Worm (Caenorhabditis elegans) whole organism, young adult: ENCODE measurements around the gene pigx-1.
A peak's percentile ranks its signal among the peaks of the same experiment; 100 is the strongest.

ENCODE experiments used
- B0261.1 ChIP-seq: sonication (generic microtip); optimal IDR thresholded peaks from 2 replicates; lab custom pipeline; 2016; ENCODE audit warnings: mild to moderate bottlenecking, missing genetic modification characterization, moderate library complexity, missing compliant biosample characterization
- B0336.3 ChIP-seq: fragments of 200-800 bp; sonication (Bioruptor generic); IDR thresholded peaks from 2 replicates; pipeline ENCODE4 v1.3.6; 2022; ENCODE audit warnings: missing genetic modification characterization, missing compliant biosample characterization
- D2030.7 ChIP-seq: fragments of 200-800 bp; sonication (Bioruptor generic); IDR thresholded peaks from 2 replicates; pipeline ENCODE4 v1.3.6; 2022; ENCODE audit warnings: missing genetic modification reagents, missing genetic modification characterization, missing compliant biosample characterization
- F33H1.4 ChIP-seq: fragments of 200-800 bp; sonication (Bioruptor generic); IDR thresholded peaks from 2 replicates; pipeline ENCODE4 v1.3.6; 2022; ENCODE audit warnings: missing genetic modification reagents, missing genetic modification characterization, missing compliant biosample characterization
- F49E8.2 ChIP-seq: sonication (generic microtip); optimal IDR thresholded peaks from 3 replicates; lab custom pipeline; 2017; ENCODE audit warnings: missing genetic modification characterization, mild to moderate bottlenecking, missing compliant biosample characterization, antibody characterized with exemption, moderate library complexity; ENCODE audit not compliant: insufficient read depth
- F57C9.4 ChIP-seq: sonication (generic microtip); optimal IDR thresholded peaks from 2 replicates; lab custom pipeline; 2017; ENCODE audit warnings: mild to moderate bottlenecking, missing genetic modification characterization, missing compliant biosample characterization
- K11D2.4 ChIP-seq: fragments of 200-800 bp; sonication (Bioruptor generic); IDR thresholded peaks from 2 replicates; pipeline ENCODE4 v1.3.6; 2022; ENCODE audit warnings: missing genetic modification reagents, missing genetic modification characterization, missing compliant biosample characterization
- K12H6.12 ChIP-seq: fragments of 200-800 bp; sonication (Bioruptor generic); optimal IDR thresholded peaks from 2 replicates; lab custom pipeline; 2018; ENCODE audit warnings: mild to moderate bottlenecking, missing genetic modification characterization, missing compliant biosample characterization
- T07F8.4 ChIP-seq: sonication (generic microtip); optimal IDR thresholded peaks from 2 replicates; lab custom pipeline; 2016; ENCODE audit warnings: mild to moderate bottlenecking, missing genetic modification characterization, moderate library complexity, missing compliant biosample characterization
- Y53F4B.3 ChIP-seq: fragments of 200-800 bp; sonication (Bioruptor generic); IDR thresholded peaks from 2 replicates; pipeline ENCODE4 v1.3.6; 2022; ENCODE audit warnings: missing genetic modification reagents, missing genetic modification characterization, missing compliant biosample characterization
- Y79H2A.3 ChIP-seq: fragments of 200-800 bp; sonication (Bioruptor generic); conservative IDR thresholded peaks from 2 replicates; pipeline ENCODE4 v1.3.6; 2022; ENCODE audit warnings: missing genetic modification reagents, missing genetic modification characterization, missing compliant biosample characterization
- Y95B8A.8 ChIP-seq: fragments of 200-800 bp; sonication (Bioruptor generic); IDR thresholded peaks from 2 replicates; pipeline ENCODE4 v1.3.6; 2022; ENCODE audit warnings: missing genetic modification reagents, missing genetic modification characterization, missing compliant biosample characterization
- ZK185.1 ChIP-seq: sonication (generic microtip); optimal IDR thresholded peaks from 2 replicates; lab custom pipeline; 2016; ENCODE audit warnings: mild to moderate bottlenecking, missing genetic modification characterization, missing compliant biosample characterization; ENCODE audit not compliant: poor library complexity, severe bottlenecking
- akir-1 ChIP-seq: fragments of 200-800 bp; sonication (Bioruptor generic); optimal IDR thresholded peaks from 2 replicates; lab custom pipeline; 2018; ENCODE audit warnings: mild to moderate bottlenecking, missing genetic modification characterization, moderate library complexity, missing compliant biosample characterization
- ama-1 ChIP-seq, 3 experiments: fragments of 150-350 bp in 1 of 3; sonication (generic microtip) in 2 of 3; optimal IDR thresholded peaks; 2 replicates each; lab custom pipeline; 2014 to 2018; ENCODE audit warnings: missing biosample characterization in 2 of 3, missing genetic modification characterization in 2 of 3, missing genetic modification reagents in 2 of 3
- aptf-3 ChIP-seq: fragments of 200-800 bp; sonication (Bioruptor generic); IDR thresholded peaks from 2 replicates; pipeline ENCODE4 v1.3.6; 2022; ENCODE audit warnings: missing genetic modification characterization, missing compliant biosample characterization
- atf-7 ChIP-seq: sonication (generic microtip); optimal IDR thresholded peaks from 2 replicates; lab custom pipeline; 2017; ENCODE audit warnings: mild to moderate bottlenecking, missing genetic modification characterization, missing compliant biosample characterization
- attf-3 ChIP-seq: fragments of 200-800 bp; sonication (Bioruptor generic); conservative IDR thresholded peaks from 2 replicates; pipeline ENCODE4 v1.3.6; 2022; ENCODE audit warnings: missing genetic modification reagents, missing genetic modification characterization, missing compliant biosample characterization
- attf-6 ChIP-seq: fragments of 200-800 bp; sonication (Bioruptor generic); IDR thresholded peaks from 2 replicates; pipeline ENCODE4 v1.3.6; 2022; ENCODE audit warnings: missing genetic modification reagents, missing genetic modification characterization, missing compliant biosample characterization
- cebp-1 ChIP-seq, 2 experiments: fragments of 200-800 bp in 1 of 2; sonication (Bioruptor generic) in 1 of 2; sonication (generic microtip) in 1 of 2; IDR thresholded peaks in 1 of 2; optimal IDR thresholded peaks in 1 of 2; 2 replicates each; pipeline versions ENCODE4 v1.3.6 to Lab custom; 2017 to 2022; ENCODE audit warnings: missing compliant biosample characterization in 2 of 2, missing genetic modification characterization in 2 of 2, mild to moderate bottlenecking in 1 of 2, missing genetic modification reagents in 1 of 2, moderate library complexity in 1 of 2
- ceh-40 ChIP-seq: fragments of 200-800 bp; sonication (Bioruptor generic); IDR thresholded peaks from 2 replicates; pipeline ENCODE4 v1.3.6; 2022; ENCODE audit warnings: missing genetic modification characterization, missing compliant biosample characterization
- die-1 ChIP-seq: sonication (generic microtip); optimal IDR thresholded peaks from 2 replicates; lab custom pipeline; 2016; ENCODE audit warnings: missing genotype, mild to moderate bottlenecking, missing genetic modification characterization, missing compliant biosample characterization
- dox-1 ChIP-seq: fragments of 200-800 bp; sonication (Bioruptor generic); IDR thresholded peaks from 2 replicates; pipeline ENCODE4 v1.3.6; 2022; ENCODE audit warnings: missing genetic modification reagents, missing genetic modification characterization, missing compliant biosample characterization
- efl-1 ChIP-seq: fragments of 150-350 bp; optimal IDR thresholded peaks from 2 replicates; lab custom pipeline; 2014; ENCODE audit warnings: missing biosample characterization, missing genetic modification reagents, missing genetic modification characterization
- egl-18 ChIP-seq: fragments of 200-800 bp; sonication (Bioruptor generic); IDR thresholded peaks from 2 replicates; pipeline ENCODE4 v1.3.6; 2022; ENCODE audit warnings: missing genetic modification reagents, missing genetic modification characterization, missing compliant biosample characterization
- egrh-3 ChIP-seq: fragments of 200-800 bp; sonication (Bioruptor generic); IDR thresholded peaks from 2 replicates; pipeline ENCODE4 v1.3.6; 2022; ENCODE audit warnings: missing genetic modification reagents, missing genetic modification characterization, missing compliant biosample characterization
- fkh-3 ChIP-seq: sonication (generic microtip); optimal IDR thresholded peaks from 2 replicates; lab custom pipeline; 2016; ENCODE audit warnings: mild to moderate bottlenecking, missing genetic modification characterization, missing compliant biosample characterization
- him-1 ChIP-seq: sonication (generic microtip); optimal IDR thresholded peaks from 2 replicates; lab custom pipeline; 2016; ENCODE audit warnings: missing genotype, missing genetic modification reagents, missing genetic modification characterization, missing compliant biosample characterization
- hmg-1.2 ChIP-seq: fragments of 200-800 bp; sonication (Bioruptor generic); IDR thresholded peaks from 2 replicates; pipeline ENCODE4 v1.3.6; 2022; ENCODE audit warnings: missing genetic modification reagents, missing genetic modification characterization, missing compliant biosample characterization
- lag-1 ChIP-seq: fragments of 200-800 bp; sonication (Bioruptor generic); IDR thresholded peaks from 2 replicates; pipeline ENCODE4 v1.3.6; 2022; ENCODE audit warnings: missing genetic modification reagents, missing genetic modification characterization, missing compliant biosample characterization
- let-607 ChIP-seq, 2 experiments: fragments of 200-800 bp in 1 of 2; sonication (Bioruptor generic) in 1 of 2; sonication (generic microtip) in 1 of 2; optimal IDR thresholded peaks; 2 replicates each; lab custom pipeline; 2016 to 2018; ENCODE audit warnings: mild to moderate bottlenecking in 2 of 2, missing compliant biosample characterization in 2 of 2, missing genetic modification characterization in 2 of 2, moderate library complexity in 2 of 2, missing genotype in 1 of 2
- lin-35 ChIP-seq, 3 experiments: fragments of 150-350 bp in 2 of 3; sonication (generic microtip) in 1 of 3; optimal IDR thresholded peaks; 2 replicates each; lab custom pipeline; 2014 to 2018; ENCODE audit warnings: missing biosample characterization in 3 of 3, missing genetic modification characterization in 3 of 3, missing genetic modification reagents in 3 of 3
- lin-54 ChIP-seq: fragments of 200-800 bp; sonication (Bioruptor generic); optimal IDR thresholded peaks from 2 replicates; lab custom pipeline; 2018; ENCODE audit warnings: mild to moderate bottlenecking, missing genetic modification characterization, missing compliant biosample characterization
- lir-1 ChIP-seq: fragments of 200-800 bp; sonication (Bioruptor generic); conservative IDR thresholded peaks from 2 replicates; pipeline ENCODE4 v1.3.6; 2022; ENCODE audit warnings: missing genetic modification reagents, missing genetic modification characterization, missing compliant biosample characterization
- madf-3 ChIP-seq: fragments of 200-800 bp; sonication (Bioruptor generic); IDR thresholded peaks from 2 replicates; pipeline ENCODE4 v1.3.6; 2022; ENCODE audit warnings: missing genetic modification reagents, missing genetic modification characterization, missing compliant biosample characterization
- madf-8 ChIP-seq: fragments of 200-800 bp; sonication (Bioruptor generic); conservative IDR thresholded peaks from 2 replicates; pipeline ENCODE4 v1.3.6; 2022; ENCODE audit warnings: missing genetic modification reagents, missing genetic modification characterization, missing compliant biosample characterization
- nhr-120 ChIP-seq: fragments of 200-800 bp; sonication (Bioruptor generic); IDR thresholded peaks from 2 replicates; pipeline ENCODE4 v1.3.6; 2022; ENCODE audit warnings: missing genetic modification characterization, missing compliant biosample characterization
- pha-4 ChIP-seq: fragments of 150-350 bp; sonication (generic microtip); optimal IDR thresholded peaks from 2 replicates; lab custom pipeline; 2014; ENCODE audit warnings: missing biosample characterization, missing genetic modification reagents, missing genetic modification characterization
- rpc-1 ChIP-seq, 2 experiments: fragments of 150-350 bp in 1 of 2; sonication (generic microtip) in 1 of 2; optimal IDR thresholded peaks; 2 replicates each; lab custom pipeline; 2014 to 2018; ENCODE audit warnings: missing biosample characterization in 1 of 2, missing genetic modification characterization in 1 of 2, missing genetic modification reagents in 1 of 2, missing genotype in 1 of 2
- sdz-38 ChIP-seq: sonication (generic microtip); optimal IDR thresholded peaks from 2 replicates; lab custom pipeline; 2016; ENCODE audit warnings: missing genotype, missing genetic modification characterization, missing compliant biosample characterization
- somi-1 ChIP-seq: fragments of 200-800 bp; sonication (Bioruptor generic); optimal IDR thresholded peaks from 2 replicates; lab custom pipeline; 2018; ENCODE audit warnings: mild to moderate bottlenecking, missing genetic modification characterization, missing compliant biosample characterization
- tbp1 ChIP-seq: fragments of 200-800 bp; sonication (Bioruptor generic); optimal IDR thresholded peaks from 2 replicates; lab custom pipeline; 2018; ENCODE audit warnings: mild to moderate bottlenecking, missing genetic modification characterization, missing compliant biosample characterization
- unc-130 ChIP-seq: sonication (generic microtip); optimal IDR thresholded peaks from 2 replicates; lab custom pipeline; 2016; ENCODE audit warnings: missing genetic modification reagents, missing genetic modification characterization, missing compliant biosample characterization
- xnd-1 ChIP-seq: sonication (generic microtip); optimal IDR thresholded peaks from 2 replicates; lab custom pipeline; 2016; ENCODE audit warnings: missing genotype, missing genetic modification reagents, missing genetic modification characterization, missing compliant biosample characterization
- zfh-2 ChIP-seq: fragments of 200-800 bp; sonication (Bioruptor generic); conservative IDR thresholded peaks from 2 replicates; pipeline ENCODE4 v1.3.6; 2022; ENCODE audit warnings: missing genetic modification reagents, missing genetic modification characterization, missing compliant biosample characterization
- zim-3 ChIP-seq: sonication (generic microtip); optimal IDR thresholded peaks from 2 replicates; lab custom pipeline; 2017; ENCODE audit warnings: mild to moderate bottlenecking, missing genetic modification characterization, moderate library complexity, missing compliant biosample characterization
- ztf-26 ChIP-seq: sonication (generic microtip); optimal IDR thresholded peaks from 2 replicates; lab custom pipeline; 2017; ENCODE audit warnings: missing genetic modification characterization, missing compliant biosample characterization
- ztf-3 ChIP-seq: fragments of 200-800 bp; sonication (Bioruptor generic); optimal IDR thresholded peaks from 2 replicates; lab custom pipeline; 2018; ENCODE audit warnings: mild to moderate bottlenecking, missing genetic modification characterization, missing compliant biosample characterization

The pigx-1 gene

ce11 chrX:1064064-1064463 lies 32.7 kb downstream of the pigx-1 start (continued):
- no peak for TF ChIP-seq zim-3 (tag; lab: Kevin White, UChicago)
- no peak for TF ChIP-seq let-607 (tag; optimal IDR thresholded peaks at IDR 0.05; lab: Kevin White, UChicago)
- TF ChIP-seq madf-3 = no peak
- TF ChIP-seq D2030.7 (GFP tag; lab: Robert Waterston, UW) = no peak
- no peak for TF ChIP-seq sdz-38
- TF ChIP-seq egl-18 (GFP tag; lab: Robert Waterston, UW) = no peak
- peak; percentile 72 for TF ChIP-seq K12H6.12
- TF ChIP-seq T07F8.4 (tag; lab: Kevin White, UChicago) = no peak
- TF ChIP-seq F57C9.4 = no peak
- no peak for TF ChIP-seq cebp-1 (GFP tag; IDR thresholded peaks at IDR 0.05; lab: Robert Waterston, UW)
- TF ChIP-seq cebp-1 (tag; optimal IDR thresholded peaks at IDR 0.05; lab: Kevin White, UChicago) = peak; percentile 46
- no peak for TF ChIP-seq ceh-40
- TF ChIP-seq attf-3 = no peak
- TF ChIP-seq ama-1 (optimal IDR thresholded peaks at IDR 0.05; lab: Kevin White, UChicago) = no peak
- TF ChIP-seq ama-1 (GFP tag; optimal IDR thresholded peaks at IDR 0.05; lab: Kevin White, UChicago) = no peak
- TF ChIP-seq lir-1 = no peak
- no peak for TF ChIP-seq somi-1 (GFP tag; lab: Kevin White, UChicago)
- no peak for TF ChIP-seq Y95B8A.8 (GFP tag; lab: Robert Waterston, UW)
- no peak for TF ChIP-seq dox-1 (GFP tag; lab: Robert Waterston, UW)
- TF ChIP-seq rpc-1 (optimal IDR thresholded peaks at IDR 0.05; lab: Kevin White, UChicago) = no peak
- TF ChIP-seq rpc-1 (tag; optimal IDR thresholded peaks at IDR 0.05; lab: Kevin White, UChicago) = no peak
- no peak for TF ChIP-seq pha-4 (tag; lab: Kevin White, UChicago)
- no peak for TF ChIP-seq ZK185.1 (tag; lab: Kevin White, UChicago)
- TF ChIP-seq Y53F4B.3 (GFP tag; lab: Robert Waterston, UW) = no peak
- no peak for TF ChIP-seq ztf-3
- TF ChIP-seq F49E8.2 = no peak
- no peak for TF ChIP-seq fkh-3 (tag; lab: Kevin White, UChicago)
- no peak for TF ChIP-seq attf-6 (GFP tag; lab: Robert Waterston, UW)
- TF ChIP-seq him-1 (tag; lab: Kevin White, UChicago) = no peak
- no peak for TF ChIP-seq efl-1 (GFP tag; lab: Kevin White, UChicago)
- no peak for TF ChIP-seq tbp1
- TF ChIP-seq unc-130 (GFP tag; lab: Kevin White, UChicago) = no peak
- TF ChIP-seq egrh-3 (GFP tag; lab: Robert Waterston, UW) = peak; percentile 92
- TF ChIP-seq madf-8 (GFP tag; lab: Robert Waterston, UW) = no peak
- TF ChIP-seq B0336.3 = no peak
- TF ChIP-seq nhr-120 (GFP tag; lab: Robert Waterston, UW) = no peak
- no peak for TF ChIP-seq akir-1
- TF ChIP-seq lin-54 (GFP tag; lab: Kevin White, UChicago) = no peak
- peak; percentile 50; the same call in 1 of the 2 replicates for TF ChIP-seq K11D2.4
- TF ChIP-seq F33H1.4 (GFP tag; lab: Robert Waterston, UW) = no peak
- TF ChIP-seq atf-7 (tag; lab: Kevin White, UChicago) = peak; percentile 3
- no peak for TF ChIP-seq die-1
- TF ChIP-seq ztf-26 (tag; lab: Kevin White, UChicago) = no peak
- TF ChIP-seq xnd-1 (tag; lab: Kevin White, UChicago) = no peak
- no peak for TF ChIP-seq lin-35 (GFP tag; optimal IDR thresholded peaks at IDR 0.05; lab: Kevin White, UChicago)
- no peak for TF ChIP-seq aptf-3 (GFP tag; lab: Robert Waterston, UW)
- peak; percentile 98 for TF ChIP-seq zfh-2
- peak; percentile 34; the same call in 1 of the 2 replicates for TF ChIP-seq hmg-1.2 (GFP tag; lab: Robert Waterston, UW)
- no peak for TF ChIP-seq B0261.1 (tag; lab: Kevin White, UChicago)
- TF ChIP-seq lag-1 (GFP tag; lab: Robert Waterston, UW) = no peak
- TF ChIP-seq Y79H2A.3 (GFP tag; lab: Robert Waterston, UW) = no peak
